Fruit fly (Drosophila melanogaster) whole organism, adult: ENCODE measurements around the gene S-Lap2.

Source experiments
- CG11617 ChIP-seq: fragments of 200-800 bp; sonication (Bioruptor generic); optimal IDR thresholded peaks from 2 replicates; lab custom pipeline; 2017; ENCODE audit warnings: mild to moderate bottlenecking, missing biosample characterization, missing genetic modification reagents, missing genetic modification characterization
- CG12768 ChIP-seq: fragments of 200-800 bp; sonication (Bioruptor generic); optimal IDR thresholded peaks from 2 replicates; lab custom pipeline; 2017; ENCODE audit warnings: missing biosample characterization, missing genetic modification characterization, mild to moderate bottlenecking, moderate library complexity, missing genetic modification reagents
- CG1620 ChIP-seq: fragments of 200-800 bp; sonication (Bioruptor generic); optimal IDR thresholded peaks from 2 replicates; lab custom pipeline; 2016; ENCODE audit warnings: missing biosample characterization, missing genetic modification characterization
- kay ChIP-seq: fragments of 200-800 bp; sonication (Bioruptor generic); peaks from one replicate; lab custom pipeline; 2016; ENCODE audit warnings: missing biosample characterization, missing genetic modification characterization, borderline replicate concordance
- ovo ChIP-seq: fragments of 200-800 bp; sonication (Bioruptor generic); optimal IDR thresholded peaks from 2 replicates; lab custom pipeline; 2016; ENCODE audit warnings: missing biosample characterization, missing genetic modification characterization

DNA sequence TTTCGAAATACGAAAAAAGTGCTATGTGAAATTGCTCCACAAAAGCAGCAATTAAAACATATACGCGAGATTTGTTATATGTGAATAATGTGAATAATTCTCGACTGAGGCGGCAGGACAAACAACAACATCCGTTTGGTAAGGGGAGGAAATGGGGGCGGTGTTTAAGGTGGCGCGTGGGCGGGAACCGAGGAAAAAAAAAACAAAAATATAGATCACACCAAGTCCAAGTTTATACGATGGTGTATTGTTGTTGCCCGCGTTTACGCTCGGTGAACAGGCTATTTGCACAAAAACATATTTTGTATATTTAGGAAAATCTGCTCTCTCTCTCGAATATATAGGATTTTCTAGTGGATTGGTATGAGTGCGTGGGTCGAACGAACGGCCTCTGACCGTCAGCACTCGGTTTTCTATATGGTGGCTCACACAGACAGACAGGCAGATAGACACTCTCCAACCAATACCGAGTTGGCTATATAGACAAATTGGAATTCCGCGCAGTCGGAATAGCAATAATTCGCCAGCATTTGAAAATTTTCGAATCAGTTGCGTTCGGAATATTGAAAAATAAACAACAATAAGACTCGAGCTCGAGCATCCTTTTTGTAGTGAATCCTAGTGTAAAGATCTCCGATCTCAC, 10.1 kb downstream of the S-Lap2 start:
- no peak for TF ChIP-seq CG12768 (GFP tag; lab: Kevin White, UChicago)
- TF ChIP-seq ovo (GFP tag; lab: Kevin White, UChicago) = no peak
- peak; percentile 38 for TF ChIP-seq kay (GFP tag; lab: Kevin White, UChicago)
- TF ChIP-seq CG11617 (GFP tag; lab: Kevin White, UChicago) = no peak
- no peak for TF ChIP-seq CG1620 (GFP tag; lab: Kevin White, UChicago)
